Worm (Caenorhabditis elegans) whole organism, dauer: ENCODE measurements around the gene W08E12.4.
"Not testable (repeated sequence)": the region's sequence is repeated elsewhere in the genome, so short reads cannot be mapped to it uniquely, and the experiment has no call there.

Source experiments
- unc-62 ChIP-seq: sonication (generic microtip); optimal IDR thresholded peaks from 2 replicates; lab custom pipeline; 2017; ENCODE audit warnings: missing biosample characterization, missing genetic modification reagents, missing genetic modification characterization

W08E12.4 gene

ce11 chrIV:3296578-3297549, 5.3 kb upstream of the W08E12.4 start:
- TF ChIP-seq unc-62 (GFP tag; lab: Kevin White, UChicago), result no peak

ce11 chrIV:3298300-3298699, 3.9 kb upstream of the W08E12.4 start, which contains the start of gene W08E12.6:
Gene W08E12.6, plus strand, starts transcription at chrIV:3298600.
- no peak for TF ChIP-seq unc-62 (GFP tag; lab: Kevin White, UChicago)

ce11 chrIV:3299229-3299628, 2.9 kb upstream of the W08E12.4 start:
- no peak for TF ChIP-seq unc-62 (GFP tag; lab: Kevin White, UChicago)

- no peak for TF ChIP-seq unc-62 (GFP tag; lab: Kevin White, UChicago)
These were observed 1.7 kb upstream of the W08E12.4 start, which contains the start of gene W08E12.5 for ce11 chrIV:3300492-3300891. Gene W08E12.5, plus strand, starts transcription at chrIV:3300792.

ce11 chrIV:3303690-3304089, 1.5 kb downstream of the W08E12.4 start, which contains the start of gene idpp-12:
Gene idpp-12, plus strand, starts transcription at chrIV:3303990.
- TF ChIP-seq unc-62 (GFP tag; lab: Kevin White, UChicago), result not testable (repeated sequence)

- no peak for TF ChIP-seq unc-62 (GFP tag; lab: Kevin White, UChicago)
These were observed 3.4 kb downstream of the W08E12.4 start, which contains the start of gene W08E12.2 for ce11 chrIV:3305575-3305974. Gene W08E12.2, plus strand, starts transcription at chrIV:3305875.

ce11 chrIV:3307463-3307862, 5.3 kb downstream of the W08E12.4 start, which contains the start of gene W08E12.9:
Gene W08E12.9, minus strand, starts transcription at chrIV:3307563.
- no peak for TF ChIP-seq unc-62 (GFP tag; lab: Kevin White, UChicago)

- TF ChIP-seq unc-62 (GFP tag; lab: Kevin White, UChicago), result no peak
These were observed 6.7 kb downstream of the W08E12.4 start for ce11 chrIV:3308885-3309284.

ce11 chrIV:3310662-3311219, 8.6 kb downstream of the W08E12.4 start:
- TF ChIP-seq unc-62 (GFP tag; lab: Kevin White, UChicago), result no peak

- no peak for TF ChIP-seq unc-62 (GFP tag; lab: Kevin White, UChicago)
These were observed 9.1 kb downstream of the W08E12.4 start, which contains the start of gene zip-11 for ce11 chrIV:3311243-3311642. Gene zip-11, plus strand, starts transcription at chrIV:3311276.

- not testable (repeated sequence) for TF ChIP-seq unc-62 (GFP tag; lab: Kevin White, UChicago)
These were observed 29.6 kb downstream of the W08E12.4 start, which contains the start of gene F42A6.5 for ce11 chrIV:3331758-3332157. Gene F42A6.5, minus strand, starts transcription at chrIV:3331858.

ce11 chrIV:3336585-3336984, 34.4 kb downstream of the W08E12.4 start, which contains the start of gene F42A6.6:
Gene F42A6.6, minus strand, starts transcription at chrIV:3336873.
- no peak for TF ChIP-seq unc-62 (GFP tag; lab: Kevin White, UChicago)

- TF ChIP-seq unc-62 (GFP tag; lab: Kevin White, UChicago), result no peak
These were observed 35.1 kb downstream of the W08E12.4 start for ce11 chrIV:3337275-3337674.

- no peak for TF ChIP-seq unc-62 (GFP tag; lab: Kevin White, UChicago)
These were observed 36.0 kb downstream of the W08E12.4 start for ce11 chrIV:3338176-3338575.

ce11 chrIV:3338676-3339075, 36.5 kb downstream of the W08E12.4 start, which contains the start of gene hrpa-1:
Gene hrpa-1, minus strand, starts transcription at chrIV:3338867.
- TF ChIP-seq unc-62 (GFP tag; lab: Kevin White, UChicago), result no peak

ce11 chrIV:3341170-3341569, 39.0 kb downstream of the W08E12.4 start, which contains the start of gene F42A6.2:
Gene F42A6.2, plus strand, starts transcription at chrIV:3341470.
- TF ChIP-seq unc-62 (GFP tag; lab: Kevin White, UChicago), result no peak
